Fruit fly (Drosophila melanogaster) whole organism, prepupa: ENCODE measurements around the gene PolI.
A peak's percentile ranks its signal among the peaks of the same experiment; 100 is the strongest.

Source experiments
- Blimp-1 ChIP-seq: fragments of 200-800 bp; sonication (Bioruptor generic); optimal IDR thresholded peaks from 3 replicates; lab custom pipeline; 2017; ENCODE audit warnings: missing biosample characterization, missing genetic modification characterization, mild to moderate bottlenecking, moderate library complexity, missing genetic modification reagents
- CG10631 ChIP-seq: fragments of 200-800 bp; sonication (Bioruptor generic); optimal IDR thresholded peaks from 2 replicates; lab custom pipeline; 2016; ENCODE audit warnings: missing biosample characterization, missing genetic modification characterization
- CG11294 ChIP-seq: fragments of 200-800 bp; sonication (Bioruptor generic); IDR thresholded peaks from 2 replicates; pipeline ENCODE4 v1.3.6; 2022; ENCODE audit warnings: missing biosample characterization, missing genetic modification characterization
- CG11762 ChIP-seq: fragments of 200-800 bp; sonication (Bioruptor generic); optimal IDR thresholded peaks from 3 replicates; lab custom pipeline; 2016; ENCODE audit warnings: missing biosample characterization, missing genetic modification characterization; ENCODE audit not compliant: insufficient read depth
- CG15336 ChIP-seq: fragments of 200-800 bp; sonication (Bioruptor generic); IDR thresholded peaks from 2 replicates; pipeline ENCODE4 v1.3.6; 2022; ENCODE audit warnings: missing biosample characterization, missing genetic modification characterization
- CG1621 ChIP-seq: fragments of 200-800 bp; sonication (Bioruptor generic); optimal IDR thresholded peaks from 3 replicates; lab custom pipeline; 2018; ENCODE audit warnings: missing biosample characterization, mild to moderate bottlenecking, missing genetic modification characterization
- CG16779 ChIP-seq: fragments of 200-800 bp; sonication (Bioruptor generic); optimal IDR thresholded peaks from 3 replicates; lab custom pipeline; 2017; ENCODE audit warnings: missing biosample characterization, mild to moderate bottlenecking, missing genetic modification characterization
- CG3032 ChIP-seq: fragments of 200-800 bp; optimal IDR thresholded peaks from 2 replicates; lab custom pipeline; 2019; ENCODE audit warnings: missing biosample characterization, mild to moderate bottlenecking, missing genetic modification characterization, moderate library complexity
- CG31627 ChIP-seq: fragments of 200-800 bp; sonication (Bioruptor generic); optimal IDR thresholded peaks from 3 replicates; lab custom pipeline; 2016; ENCODE audit warnings: missing biosample characterization, missing genetic modification characterization
- CG32006 ChIP-seq: fragments of 200-800 bp; sonication (Bioruptor generic); optimal IDR thresholded peaks from 3 replicates; lab custom pipeline; 2017; ENCODE audit warnings: missing biosample characterization, mild to moderate bottlenecking, missing genetic modification characterization
- CG3919 ChIP-seq: fragments of 200-800 bp; sonication (Bioruptor generic); optimal IDR thresholded peaks from 3 replicates; lab custom pipeline; 2016; ENCODE audit warnings: missing biosample characterization, missing genetic modification characterization
- CG6163 ChIP-seq: fragments of 200-800 bp; sonication (Bioruptor generic); IDR thresholded peaks from 3 replicates; pipeline ENCODE4 v1.3.6; 2022; ENCODE audit warnings: missing biosample characterization, missing genetic modification characterization
- CG6276 ChIP-seq: fragments of 200-800 bp; sonication (Bioruptor generic); optimal IDR thresholded peaks from 2 replicates; lab custom pipeline; 2017; ENCODE audit warnings: missing biosample characterization, mild to moderate bottlenecking, missing genetic modification characterization
- CG6792 ChIP-seq: fragments of 200-800 bp; sonication (Bioruptor generic); optimal IDR thresholded peaks from 3 replicates; lab custom pipeline; 2016; ENCODE audit warnings: missing biosample characterization, missing genetic modification characterization
- CG6854 ChIP-seq: fragments of 200-800 bp; sonication (Bioruptor generic); optimal IDR thresholded peaks from 2 replicates; lab custom pipeline; 2017; ENCODE audit warnings: missing biosample characterization, mild to moderate bottlenecking, missing genetic modification characterization
- CG7368 ChIP-seq: fragments of 200-800 bp; sonication (Bioruptor generic); optimal IDR thresholded peaks from 3 replicates; lab custom pipeline; 2016; ENCODE audit warnings: missing biosample characterization, missing genetic modification characterization
- CG8319 ChIP-seq: fragments of 200-800 bp; sonication (Bioruptor generic); optimal IDR thresholded peaks from 3 replicates; lab custom pipeline; 2016; ENCODE audit warnings: missing biosample characterization, missing genetic modification characterization
- CG8632 ChIP-seq: fragments of 200-800 bp; sonication (Bioruptor generic); optimal IDR thresholded peaks from 3 replicates; lab custom pipeline; 2016; ENCODE audit warnings: missing biosample characterization, missing genetic modification characterization
- Eip75B ChIP-seq: fragments of 200-800 bp; sonication (Bioruptor generic); optimal IDR thresholded peaks from 3 replicates; lab custom pipeline; 2016; ENCODE audit warnings: missing biosample characterization, missing genetic modification characterization
- Eip78C ChIP-seq: fragments of 200-800 bp; sonication (Bioruptor generic); peaks from one replicate; lab custom pipeline; 2016; ENCODE audit warnings: missing biosample characterization, missing genetic modification characterization
- Eip93F ChIP-seq: fragments of 200-800 bp; sonication (Bioruptor generic); optimal IDR thresholded peaks from 2 replicates; lab custom pipeline; 2016; ENCODE audit warnings: missing biosample characterization, mild to moderate bottlenecking, missing genetic modification characterization
- Ets96B ChIP-seq: fragments of 200-800 bp; optimal IDR thresholded peaks from 2 replicates; lab custom pipeline; 2019; ENCODE audit warnings: missing biosample characterization, mild to moderate bottlenecking, missing genetic modification characterization, moderate library complexity
- Hr38 ChIP-seq: sonication (Bioruptor generic); optimal IDR thresholded peaks from 2 replicates; lab custom pipeline; 2016; ENCODE audit warnings: missing biosample characterization, missing genetic modification characterization
- Hr39 ChIP-seq: fragments of 200-800 bp; sonication (Bioruptor generic); optimal IDR thresholded peaks from 2 replicates; lab custom pipeline; 2016; ENCODE audit warnings: missing biosample characterization, missing genetic modification characterization
- Lpt ChIP-seq: fragments of 200-800 bp; sonication (Bioruptor generic); optimal IDR thresholded peaks from 3 replicates; lab custom pipeline; 2016; ENCODE audit warnings: missing biosample characterization, missing genetic modification characterization
- Met ChIP-seq: fragments of 200-800 bp; sonication (Bioruptor generic); optimal IDR thresholded peaks from 3 replicates; lab custom pipeline; 2016; ENCODE audit warnings: missing biosample characterization, missing genetic modification characterization
- Smox ChIP-seq: fragments of 200-800 bp; sonication (Bioruptor generic); optimal IDR thresholded peaks from 3 replicates; lab custom pipeline; 2016; ENCODE audit warnings: missing biosample characterization, missing genetic modification characterization
- Sox102F ChIP-seq: fragments of 200-800 bp; sonication (Bioruptor generic); optimal IDR thresholded peaks from 2 replicates; lab custom pipeline; 2016; ENCODE audit warnings: missing biosample characterization, mild to moderate bottlenecking, missing genetic modification characterization
- Sox15 ChIP-seq: fragments of 200-800 bp; sonication (Bioruptor generic); optimal IDR thresholded peaks from 3 replicates; lab custom pipeline; 2016; ENCODE audit warnings: missing biosample characterization, missing genetic modification characterization
- acj6 ChIP-seq: fragments of 200-800 bp; sonication (Bioruptor generic); optimal IDR thresholded peaks from 3 replicates; lab custom pipeline; 2016; ENCODE audit warnings: missing biosample characterization, missing genetic modification characterization
- dac ChIP-seq: fragments of 200-800 bp; sonication (Bioruptor generic); optimal IDR thresholded peaks from 2 replicates; lab custom pipeline; 2017; ENCODE audit warnings: missing biosample characterization, mild to moderate bottlenecking, missing genetic modification characterization
- eg ChIP-seq: fragments of 200-800 bp; sonication (Bioruptor generic); IDR thresholded peaks from 3 replicates; pipeline ENCODE4 v1.3.6; 2022; ENCODE audit warnings: missing biosample characterization, missing genetic modification characterization
- esn ChIP-seq: fragments of 200-800 bp; sonication (Bioruptor generic); optimal IDR thresholded peaks from 2 replicates; lab custom pipeline; 2016; ENCODE audit warnings: missing biosample characterization, mild to moderate bottlenecking, missing genetic modification characterization, moderate library complexity
- fd59A ChIP-seq: fragments of 200-800 bp; sonication (Bioruptor generic); optimal IDR thresholded peaks from 2 replicates; lab custom pipeline; 2017; ENCODE audit warnings: missing biosample characterization, mild to moderate bottlenecking, missing genetic modification characterization, missing genetic modification reagents
- fd85E ChIP-seq: fragments of 200-800 bp; sonication (Bioruptor generic); optimal IDR thresholded peaks from 3 replicates; lab custom pipeline; 2016; ENCODE audit warnings: missing biosample characterization, missing genetic modification characterization
- fkh ChIP-seq: fragments of 200-800 bp; sonication (Bioruptor generic); optimal IDR thresholded peaks from 3 replicates; lab custom pipeline; 2017; ENCODE audit warnings: missing biosample characterization, mild to moderate bottlenecking, missing genetic modification characterization, moderate library complexity
- lz ChIP-seq: fragments of 200-800 bp; sonication (Bioruptor generic); optimal IDR thresholded peaks from 3 replicates; lab custom pipeline; 2016; ENCODE audit warnings: missing biosample characterization, missing genetic modification characterization
- spab ChIP-seq: fragments of 200-800 bp; sonication (Bioruptor generic); optimal IDR thresholded peaks from 2 replicates; lab custom pipeline; 2017; ENCODE audit warnings: missing biosample characterization, mild to moderate bottlenecking, missing genetic modification characterization, missing genetic modification reagents
- ss ChIP-seq, 2 experiments: fragments of 200-800 bp; sonication (Bioruptor generic); optimal IDR thresholded peaks; 2 replicates in 1 of 2; 3 replicates in 1 of 2; lab custom pipeline; 2017 to 2018; ENCODE audit warnings: mild to moderate bottlenecking in 2 of 2, missing biosample characterization in 2 of 2, missing genetic modification characterization in 2 of 2, moderate library complexity in 1 of 2
- svp ChIP-seq: fragments of 200-800 bp; sonication (Bioruptor generic); peaks from one replicate; lab custom pipeline; 2016; ENCODE audit warnings: missing biosample characterization, missing genetic modification characterization
- topi ChIP-seq: fragments of 200-800 bp; sonication (Bioruptor generic); optimal IDR thresholded peaks from 3 replicates; lab custom pipeline; 2016; ENCODE audit warnings: missing biosample characterization, missing genetic modification characterization
- vri ChIP-seq: fragments of 200-800 bp; sonication (Bioruptor generic); optimal IDR thresholded peaks from 3 replicates; lab custom pipeline; 2016; ENCODE audit warnings: missing biosample characterization, mild to moderate bottlenecking, missing genetic modification characterization

The PolI gene

dm6 chr3R:8275031-8275430 is 41.7 kb downstream of the PolI start:
- TF ChIP-seq CG31627 (GFP tag; lab: Kevin White, UChicago) = no peak

- TF ChIP-seq ss (GFP tag; optimal IDR thresholded peaks at IDR 0.05; lab: Kevin White, UChicago) = peak in 1 of 2 experiments; percentile 5
- no peak for TF ChIP-seq CG32006 (GFP tag; lab: Kevin White, UChicago)
- TF ChIP-seq CG6163 (GFP tag; lab: Robert Waterston, UW) = 0 out of 3 replicates have a peak, but pooled peaks have one; percentile 18
- no peak for TF ChIP-seq CG1621 (tag; lab: Kevin White, UChicago)
Observed at dm6 chr3R:8277494-8278293, 44.4 kb downstream of the PolI start, which contains the start of gene ato. Gene ato (plus strand): TSS chr3R:8278052.

- TF ChIP-seq CG8319 (GFP tag; lab: Kevin White, UChicago) = no peak
- TF ChIP-seq CG3032 (tag; lab: Kevin White, UChicago) = no peak
- no peak for TF ChIP-seq eg (GFP tag; lab: Robert Waterston, UW)
- no peak for TF ChIP-seq CG31627 (GFP tag; lab: Kevin White, UChicago)
- TF ChIP-seq fkh (GFP tag; lab: Kevin White, UChicago) = no peak
- TF ChIP-seq esn (GFP tag; lab: Kevin White, UChicago) = peak; percentile 16
- peak; percentile 93 for TF ChIP-seq svp (GFP tag; lab: Kevin White, UChicago)
- no peak for TF ChIP-seq CG6854 (GFP tag; lab: Kevin White, UChicago)
- TF ChIP-seq Sox15 (GFP tag; lab: Kevin White, UChicago) = no peak
- no peak for TF ChIP-seq Eip75B (GFP tag; lab: Kevin White, UChicago)
- peak; percentile 38 for TF ChIP-seq Eip78C
- TF ChIP-seq fd85E (GFP tag; lab: Kevin White, UChicago) = no peak
- TF ChIP-seq CG15336 = no peak
- no peak for TF ChIP-seq CG1621 (tag; lab: Kevin White, UChicago)
Observed at dm6 chr3R:8279970-8280369, 46.7 kb downstream of the PolI start.

dm6 chr3R:8282727-8283126 is 49.4 kb downstream of the PolI start:
- TF ChIP-seq ss (GFP tag; optimal IDR thresholded peaks at IDR 0.05; lab: Kevin White, UChicago) (no peak), fd59A (no peak), CG6854 (GFP tag; lab: Kevin White, UChicago) (no peak), CG32006 (GFP tag; lab: Kevin White, UChicago) (no peak), CG11762 (no peak), CG3032 (tag; lab: Kevin White, UChicago) (no peak), esn (GFP tag; lab: Kevin White, UChicago) (peak; percentile 54), acj6 (no peak), lz (GFP tag; lab: Kevin White, UChicago) (peak; percentile 27), CG3919 (no peak), fd85E (GFP tag; lab: Kevin White, UChicago) (no peak), CG8319 (GFP tag; lab: Kevin White, UChicago) (no peak), Blimp-1 (peak; percentile 53), svp (GFP tag; lab: Kevin White, UChicago) (peak; percentile 81), Eip75B (GFP tag; lab: Kevin White, UChicago) (no peak), CG16779 (tag; lab: Kevin White, UChicago) (no peak), Lpt (GFP tag; lab: Kevin White, UChicago) (no peak), Hr38 (no peak), Eip78C (peak; percentile 82), spab (no peak), Eip93F (GFP tag; lab: Kevin White, UChicago) (no peak), topi (GFP tag; lab: Kevin White, UChicago) (peak; percentile 45), Ets96B (tag; lab: Kevin White, UChicago) (no peak), CG31627 (GFP tag; lab: Kevin White, UChicago) (peak; percentile 33), Sox102F (GFP tag; lab: Kevin White, UChicago) (peak; percentile 59), dac (GFP tag; lab: Kevin White, UChicago) (no peak), Met (GFP tag; lab: Kevin White, UChicago) (peak; percentile 55), Smox (peak; percentile 51), CG11294 (GFP tag; lab: Robert Waterston, UW) (no peak), CG8632 (GFP tag; lab: Kevin White, UChicago) (no peak), CG6276 (GFP tag; lab: Kevin White, UChicago) (no peak), CG6792 (GFP tag; lab: Kevin White, UChicago) (peak; percentile 4), CG10631 (GFP tag; lab: Kevin White, UChicago) (no peak), vri (GFP tag; lab: Kevin White, UChicago) (peak; percentile 5), CG7368 (GFP tag; lab: Kevin White, UChicago) (no peak), Sox15 (GFP tag; lab: Kevin White, UChicago) (no peak), Hr39 (peak; percentile 54)
